Fruit fly (Drosophila melanogaster): ENCODE results near the gene CG12768.

DNA sequence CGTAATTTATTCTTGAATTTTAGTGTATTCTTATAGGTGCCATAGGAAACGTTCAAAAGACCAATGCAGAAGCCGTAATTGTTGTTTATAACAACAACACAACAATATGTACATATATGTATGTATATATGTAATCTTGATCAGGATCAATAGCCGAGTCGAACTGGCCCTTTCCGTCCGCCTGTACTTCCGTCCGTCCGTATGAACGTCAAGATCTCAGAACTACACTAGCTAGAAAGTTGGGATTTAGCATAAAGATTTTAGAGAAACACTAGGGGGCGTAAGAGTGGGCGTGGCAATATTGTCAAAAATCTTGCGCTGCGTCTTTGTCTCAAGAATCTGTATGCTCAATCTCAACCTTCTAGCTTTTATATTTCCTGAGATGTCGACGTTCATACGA lies 25.8 kb upstream of the CG12768 start:
- no peak for TF ChIP-seq insv (optimal IDR thresholded peaks at IDR 0.05)
- TF ChIP-seq Sin3A (optimal IDR thresholded peaks at IDR 0.05), result no peak
- TF ChIP-seq h (optimal IDR thresholded peaks at IDR 0.05), result no peak
- TF ChIP-seq psq (optimal IDR thresholded peaks at IDR 0.05), result no peak
- TF ChIP-seq Myc (optimal IDR thresholded peaks at IDR 0.05), result no peak

All from Kc167 (cell line).